Worm (Caenorhabditis elegans) whole organism, late embryonic: ENCODE measurements around the gene srb-19.

Experiments used
- C08G9.2 ChIP-seq: sonication (generic microtip); optimal IDR thresholded peaks from 2 replicates; lab custom pipeline; 2016; ENCODE audit warnings: mild to moderate bottlenecking, missing genetic modification characterization, moderate library complexity, missing compliant biosample characterization
- F13H6.1 ChIP-seq: sonication (generic microtip); optimal IDR thresholded peaks from 2 replicates; lab custom pipeline; 2016; ENCODE audit warnings: missing genetic modification characterization, missing compliant biosample characterization
- ahr-1 ChIP-seq: sonication (generic microtip); optimal IDR thresholded peaks from 2 replicates; lab custom pipeline; 2016; ENCODE audit warnings: missing genetic modification characterization, missing compliant biosample characterization
- che-1 ChIP-seq: sonication (generic microtip); optimal IDR thresholded peaks from 2 replicates; lab custom pipeline; 2016; ENCODE audit warnings: mild to moderate bottlenecking, missing genetic modification characterization, missing compliant biosample characterization
- dve-1 ChIP-seq: sonication (generic microtip); optimal IDR thresholded peaks from 2 replicates; lab custom pipeline; 2017; ENCODE audit warnings: antibody characterized with exemption, mild to moderate bottlenecking, missing genetic modification characterization, missing compliant biosample characterization
- hlh-8 ChIP-seq: sonication (generic microtip); optimal IDR thresholded peaks from 2 replicates; lab custom pipeline; 2016; ENCODE audit warnings: missing genotype, missing genetic modification characterization, missing compliant biosample characterization
- madf-2 ChIP-seq: sonication (generic microtip); optimal IDR thresholded peaks from 2 replicates; lab custom pipeline; 2017; ENCODE audit warnings: missing genetic modification characterization, missing compliant biosample characterization
- odd-2 ChIP-seq: sonication (generic microtip); optimal IDR thresholded peaks from 2 replicates; lab custom pipeline; 2017; ENCODE audit warnings: antibody characterized with exemption, mild to moderate bottlenecking, missing genetic modification characterization, missing compliant biosample characterization
- pqm-1 ChIP-seq: sonication (generic microtip); optimal IDR thresholded peaks from 2 replicates; lab custom pipeline; 2016; ENCODE audit warnings: missing genetic modification characterization, missing compliant biosample characterization
- unc-55 ChIP-seq: sonication (generic microtip); optimal IDR thresholded peaks from 2 replicates; lab custom pipeline; 2017; ENCODE audit warnings: missing biosample characterization, missing genetic modification reagents, missing genetic modification characterization
- zip-5 ChIP-seq: sonication (generic microtip); optimal IDR thresholded peaks from 2 replicates; lab custom pipeline; 2016; ENCODE audit warnings: missing genetic modification characterization, missing compliant biosample characterization

The srb-19 gene

ce11 chrV:7472815-7473214 is 47.2 kb downstream of the srb-19 start, which contains the start of gene str-28:
TSS of gene str-28 (minus strand) at chrV:7472915.
- no peak for TF ChIP-seq pqm-1 (tag; lab: Kevin White, UChicago)
- no peak for TF ChIP-seq unc-55 (GFP tag; lab: Kevin White, UChicago)
- TF ChIP-seq hlh-8 (tag; lab: Kevin White, UChicago), result no peak
- no peak for TF ChIP-seq dve-1 (tag; lab: Kevin White, UChicago)
- no peak for TF ChIP-seq che-1 (tag; lab: Kevin White, UChicago)
- TF ChIP-seq F13H6.1, result no peak
- TF ChIP-seq C08G9.2 (tag; lab: Kevin White, UChicago), result no peak
- no peak for TF ChIP-seq zip-5 (tag; lab: Kevin White, UChicago)
- TF ChIP-seq madf-2 (tag; lab: Kevin White, UChicago), result no peak
- TF ChIP-seq odd-2 (tag; lab: Kevin White, UChicago), result no peak
- TF ChIP-seq ahr-1 (tag; lab: Kevin White, UChicago), result no peak
